Worm (Caenorhabditis elegans) whole organism, midembryonic: Measurements from ENCODE around the gene nhr-59.

Experiments
- flt-1 ChIP-seq: fragments of 200-800 bp; sonication (Bioruptor generic); IDR thresholded peaks from 2 replicates; pipeline ENCODE4 v1.3.6; 2022; ENCODE audit warnings: missing genetic modification characterization, missing compliant biosample characterization
- ref-1 ChIP-seq: fragments of 200-800 bp; sonication (Bioruptor generic); conservative IDR thresholded peaks from 2 replicates; pipeline ENCODE4 v1.3.6; 2022; ENCODE audit warnings: missing genetic modification reagents, missing genetic modification characterization, missing compliant biosample characterization
- ztf-29 ChIP-seq: fragments of 200-800 bp; sonication (Bioruptor generic); IDR thresholded peaks from 2 replicates; pipeline ENCODE4 v1.3.6; 2022; ENCODE audit warnings: missing genetic modification reagents, missing genetic modification characterization, missing compliant biosample characterization

- TF ChIP-seq ztf-29 (GFP tag; lab: Robert Waterston, UW) (no peak), flt-1 (GFP tag; lab: Robert Waterston, UW) (no peak), ref-1 (GFP tag; lab: Robert Waterston, UW) (no peak)
Observed at ce11 chrV:2250126-2250590, 27.9 kb downstream of the nhr-59 start, which contains the start of gene cyp-33C7.
